Worm (Caenorhabditis elegans) whole organism, L4 larva: ENCODE data around the gene flh-2.

Experiments used
- D1046.2 ChIP-seq: fragments of 200-800 bp; sonication (Bioruptor generic); IDR thresholded peaks from 2 replicates; pipeline ENCODE4 v1.3.6; 2022; ENCODE audit warnings: missing genetic modification characterization, missing compliant biosample characterization
- R02D3.7 ChIP-seq: fragments of 150-350 bp; sonication (generic microtip); optimal IDR thresholded peaks from 3 replicates; lab custom pipeline; 2014; ENCODE audit warnings: missing biosample characterization, missing genetic modification characterization
- T20F7.1 ChIP-seq: fragments of 200-800 bp; sonication (Bioruptor generic); optimal IDR thresholded peaks from 2 replicates; lab custom pipeline; 2018; ENCODE audit warnings: mild to moderate bottlenecking, missing genetic modification characterization, missing compliant biosample characterization
- T26A8.4 ChIP-seq: fragments of 200-800 bp; sonication (Bioruptor generic); IDR thresholded peaks from 2 replicates; pipeline ENCODE4 v1.3.6; 2022; ENCODE audit warnings: missing genetic modification characterization, missing compliant biosample characterization
- Y48G9A.11 ChIP-seq: fragments of 200-800 bp; sonication (Bioruptor generic); IDR thresholded peaks from 2 replicates; pipeline ENCODE4 v1.3.6; 2022; ENCODE audit warnings: missing genetic modification reagents, missing genetic modification characterization, missing compliant biosample characterization
- Y5F2A.4 ChIP-seq: fragments of 200-800 bp; sonication (Bioruptor generic); optimal IDR thresholded peaks from 2 replicates; lab custom pipeline; 2018; ENCODE audit warnings: mild to moderate bottlenecking, missing genetic modification characterization, missing compliant biosample characterization
- Y75B8A.6 ChIP-seq: fragments of 200-800 bp; sonication (Bioruptor generic); IDR thresholded peaks from 2 replicates; pipeline ENCODE4 v1.3.6; 2022; ENCODE audit warnings: missing genetic modification reagents, missing genetic modification characterization, missing compliant biosample characterization
- ZK337.2 ChIP-seq: fragments of 200-800 bp; sonication (Bioruptor generic); IDR thresholded peaks from 2 replicates; pipeline ENCODE4 v1.3.6; 2022; ENCODE audit warnings: missing genetic modification reagents, missing genetic modification characterization, missing compliant biosample characterization
- ZK546.5 ChIP-seq, 2 experiments: sonication (generic microtip); optimal IDR thresholded peaks; 2 replicates each; lab custom pipeline; 2017; ENCODE audit warnings: missing biosample characterization in 2 of 2, missing genetic modification characterization in 2 of 2
- ama-1 ChIP-seq: fragments of 150-350 bp; optimal IDR thresholded peaks from 2 replicates; lab custom pipeline; 2014; ENCODE audit warnings: inconsistent platforms, mixed read lengths
- ceh-28 ChIP-seq: fragments of 150-350 bp; optimal IDR thresholded peaks from 2 replicates; lab custom pipeline; 2014; ENCODE audit warnings: missing biosample characterization, missing genetic modification reagents, missing genetic modification characterization
- ceh-44 ChIP-seq: fragments of 200-800 bp; sonication (Bioruptor generic); IDR thresholded peaks from 2 replicates; pipeline ENCODE4 v1.3.6; 2022; ENCODE audit warnings: missing genetic modification reagents, missing genetic modification characterization, missing compliant biosample characterization
- ceh-62 ChIP-seq: sonication (generic microtip); optimal IDR thresholded peaks from 2 replicates; lab custom pipeline; 2017; ENCODE audit warnings: missing biosample characterization, missing genetic modification characterization
- ces-1 ChIP-seq: fragments of 150-350 bp; sonication (generic microtip); optimal IDR thresholded peaks from 4 replicates; lab custom pipeline; 2014; ENCODE audit warnings: missing biosample characterization, missing genetic modification reagents, missing genetic modification characterization
- ctbp-1 ChIP-seq: fragments of 200-800 bp; sonication (Bioruptor generic); IDR thresholded peaks from 2 replicates; pipeline ENCODE4 v1.3.6; 2022; ENCODE audit warnings: missing genetic modification reagents, missing genetic modification characterization, missing compliant biosample characterization
- dpl-1 ChIP-seq: fragments of 150-350 bp; optimal IDR thresholded peaks from 2 replicates; lab custom pipeline; 2014; ENCODE audit warnings: missing biosample characterization, missing genetic modification reagents, missing genetic modification characterization
- duxl-1 ChIP-seq: sonication (generic microtip); optimal IDR thresholded peaks from 2 replicates; lab custom pipeline; 2016; ENCODE audit warnings: mild to moderate bottlenecking, missing genetic modification characterization, moderate library complexity, missing compliant biosample characterization; ENCODE audit not compliant: poor library complexity
- dve-1 ChIP-seq: sonication (generic microtip); optimal IDR thresholded peaks from 2 replicates; lab custom pipeline; 2017; ENCODE audit warnings: antibody characterized with exemption, mild to moderate bottlenecking, missing genetic modification characterization, missing compliant biosample characterization; ENCODE audit not compliant: insufficient read depth
- egl-27 ChIP-seq: sonication (generic microtip); optimal IDR thresholded peaks from 3 replicates; lab custom pipeline; 2017; ENCODE audit warnings: missing biosample characterization, missing genetic modification reagents, missing genetic modification characterization
- fkh-10 ChIP-seq: fragments of 150-350 bp; optimal IDR thresholded peaks from 2 replicates; lab custom pipeline; 2014; ENCODE audit warnings: missing biosample characterization, missing genetic modification reagents, missing genetic modification characterization
- jun-1 ChIP-seq: fragments of 150-350 bp; optimal IDR thresholded peaks from 2 replicates; lab custom pipeline; 2014; ENCODE audit warnings: missing biosample characterization, missing genetic modification reagents, missing genetic modification characterization
- lin-1 ChIP-seq: fragments of 200-800 bp; sonication (Bioruptor generic); IDR thresholded peaks from 2 replicates; pipeline ENCODE4 v1.3.6; 2022; ENCODE audit warnings: missing genetic modification reagents, missing genetic modification characterization, missing compliant biosample characterization
- lin-29 ChIP-seq: fragments of 200-800 bp; sonication (Bioruptor generic); IDR thresholded peaks from 2 replicates; pipeline ENCODE4 v1.3.6; 2022; ENCODE audit warnings: missing genetic modification reagents, missing genetic modification characterization, missing compliant biosample characterization
- lin-38 ChIP-seq: fragments of 200-800 bp; sonication (Bioruptor generic); IDR thresholded peaks from 2 replicates; pipeline ENCODE4 v1.3.6; 2022; ENCODE audit warnings: missing genetic modification reagents, missing genetic modification characterization, missing compliant biosample characterization
- lin-39 ChIP-seq: fragments of 150-350 bp; optimal IDR thresholded peaks from 2 replicates; lab custom pipeline; 2014; ENCODE audit warnings: missing biosample characterization, missing genetic modification reagents, missing genetic modification characterization
- lsy-2 ChIP-seq, 2 experiments: fragments of 150-350 bp in 1 of 2; sonication (generic microtip) in 1 of 2; optimal IDR thresholded peaks; 2 replicates each; lab custom pipeline; 2014 to 2017; ENCODE audit warnings: missing biosample characterization in 2 of 2, missing genetic modification characterization in 2 of 2
- mdl-1 ChIP-seq, 2 experiments: fragments of 150-350 bp in 1 of 2; sonication (generic microtip) in 1 of 2; optimal IDR thresholded peaks; 2 replicates each; lab custom pipeline; 2014 to 2017; ENCODE audit warnings: missing biosample characterization in 2 of 2, missing genetic modification characterization in 2 of 2
- mdt-29 ChIP-seq: fragments of 200-800 bp; sonication (Bioruptor generic); IDR thresholded peaks from 2 replicates; pipeline ENCODE4 v1.3.6; 2022; ENCODE audit warnings: missing genetic modification reagents, missing genetic modification characterization, missing compliant biosample characterization
- mep-1 ChIP-seq: fragments of 150-350 bp; sonication (generic microtip); optimal IDR thresholded peaks from 3 replicates; lab custom pipeline; 2014; ENCODE audit warnings: missing biosample characterization, missing genetic modification characterization
- mes-2 ChIP-seq: sonication (generic microtip); optimal IDR thresholded peaks from 2 replicates; lab custom pipeline; 2016; ENCODE audit warnings: missing genotype, mild to moderate bottlenecking, missing genetic modification characterization, missing compliant biosample characterization; ENCODE audit not compliant: poor library complexity, severe bottlenecking
- mxl-2 ChIP-seq: fragments of 200-800 bp; sonication (Bioruptor generic); conservative IDR thresholded peaks from 2 replicates; pipeline ENCODE4 v1.3.6; 2022; ENCODE audit warnings: missing genetic modification reagents, missing genetic modification characterization, missing compliant biosample characterization
- rbr-2 ChIP-seq: sonication (generic microtip); optimal IDR thresholded peaks from 2 replicates; lab custom pipeline; 2016; ENCODE audit warnings: missing genotype, missing genetic modification characterization, missing compliant biosample characterization
- saeg-2 ChIP-seq: fragments of 200-800 bp; sonication (Bioruptor generic); IDR thresholded peaks from 2 replicates; pipeline ENCODE4 v1.3.6; 2022; ENCODE audit warnings: missing genetic modification reagents, missing genetic modification characterization, missing compliant biosample characterization
- spr-3 ChIP-seq: fragments of 200-800 bp; sonication (Bioruptor generic); optimal IDR thresholded peaks from 2 replicates; lab custom pipeline; 2018; ENCODE audit warnings: mild to moderate bottlenecking, missing genetic modification characterization, missing compliant biosample characterization
- unc-130 ChIP-seq: sonication (generic microtip); optimal IDR thresholded peaks from 2 replicates; lab custom pipeline; 2016; ENCODE audit warnings: missing genetic modification reagents, missing genetic modification characterization, missing compliant biosample characterization
- zip-11 ChIP-seq: fragments of 200-800 bp; sonication (Bioruptor generic); IDR thresholded peaks from 2 replicates; pipeline ENCODE4 v1.3.6; 2022; ENCODE audit warnings: missing genetic modification characterization, missing compliant biosample characterization

flh-2 gene

DNA sequence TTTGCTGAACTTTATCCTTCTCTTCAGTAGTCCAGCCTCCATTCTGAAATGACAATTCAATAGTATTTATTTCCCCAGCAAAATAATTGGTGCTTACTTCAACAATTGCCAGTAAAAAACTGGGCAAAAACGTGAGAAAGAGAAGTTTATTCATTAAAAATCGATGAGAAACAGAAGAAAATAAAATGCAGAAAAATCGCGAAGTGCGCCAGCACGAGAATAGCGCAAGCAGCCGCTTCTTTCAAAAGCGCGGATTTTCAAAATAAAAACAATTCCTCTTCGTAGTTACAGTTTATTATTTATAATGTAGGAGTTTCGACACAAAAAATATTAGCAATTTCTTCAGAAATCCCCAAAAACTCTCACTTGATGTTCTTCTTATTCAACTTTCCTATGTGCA, 11.0 kb downstream of the flh-2 start, which contains the start of gene C27F2.9 (continued):
- no peak for TF ChIP-seq zip-11 (GFP tag; lab: Robert Waterston, UW)
- TF ChIP-seq rbr-2 (tag; lab: Kevin White, UChicago): peak; percentile 82
- TF ChIP-seq ZK337.2: no peak
- no peak for TF ChIP-seq jun-1 (tag; lab: Kevin White, UChicago)
- TF ChIP-seq egl-27 (tag; lab: Kevin White, UChicago): no peak
- TF ChIP-seq lin-38 (GFP tag; lab: Robert Waterston, UW): peak; percentile 89
- peak; percentile 82 for TF ChIP-seq dve-1 (tag; lab: Kevin White, UChicago)
- TF ChIP-seq Y48G9A.11 (GFP tag; lab: Robert Waterston, UW): no peak
- no peak for TF ChIP-seq lin-39
- TF ChIP-seq Y5F2A.4: no peak
- peak in 1 of 2 experiments; percentile 2 for TF ChIP-seq mdl-1 (tag; optimal IDR thresholded peaks at IDR 0.05; lab: Kevin White, UChicago)
- no peak for TF ChIP-seq ceh-28
- TF ChIP-seq mdt-29 (GFP tag; lab: Robert Waterston, UW): no peak
- TF ChIP-seq fkh-10 (GFP tag; lab: Kevin White, UChicago): peak; percentile 57
- TF ChIP-seq lin-29 (GFP tag; lab: Robert Waterston, UW): no peak
- no peak; the same call in 1 of the 2 replicates for TF ChIP-seq T26A8.4 (GFP tag; lab: Robert Waterston, UW)
- TF ChIP-seq duxl-1 (tag; lab: Kevin White, UChicago): peak; percentile 82
- TF ChIP-seq mxl-2 (GFP tag; lab: Robert Waterston, UW): no peak

DNA sequence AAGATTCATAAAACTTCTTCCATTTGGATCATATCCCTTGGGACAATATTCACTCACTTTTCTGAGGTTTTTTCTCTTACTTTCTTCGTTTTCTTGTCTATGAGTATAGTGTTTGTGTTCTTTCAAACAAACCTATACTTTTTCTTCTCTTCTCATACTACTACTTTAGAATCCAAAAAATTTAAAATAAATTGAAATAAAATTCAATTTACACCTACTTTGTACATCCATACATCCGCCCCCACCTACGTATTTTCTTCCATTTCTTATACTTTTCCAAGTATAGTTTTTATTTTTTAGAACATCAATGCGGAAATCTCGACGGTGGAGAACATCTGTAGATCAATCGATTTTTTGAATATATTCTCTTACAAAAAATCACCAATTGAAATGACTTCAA, 13.3 kb downstream of the flh-2 start, which contains the start of gene nca-2:
TSS of gene nca-2 (plus strand) at position 301 of the 400 bp plus-strand sequence.
- TF ChIP-seq lin-1 (GFP tag; lab: Robert Waterston, UW): no peak
- TF ChIP-seq saeg-2 (GFP tag; lab: Robert Waterston, UW): no peak
- TF ChIP-seq dpl-1 (GFP tag; lab: Kevin White, UChicago): no peak

DNA sequence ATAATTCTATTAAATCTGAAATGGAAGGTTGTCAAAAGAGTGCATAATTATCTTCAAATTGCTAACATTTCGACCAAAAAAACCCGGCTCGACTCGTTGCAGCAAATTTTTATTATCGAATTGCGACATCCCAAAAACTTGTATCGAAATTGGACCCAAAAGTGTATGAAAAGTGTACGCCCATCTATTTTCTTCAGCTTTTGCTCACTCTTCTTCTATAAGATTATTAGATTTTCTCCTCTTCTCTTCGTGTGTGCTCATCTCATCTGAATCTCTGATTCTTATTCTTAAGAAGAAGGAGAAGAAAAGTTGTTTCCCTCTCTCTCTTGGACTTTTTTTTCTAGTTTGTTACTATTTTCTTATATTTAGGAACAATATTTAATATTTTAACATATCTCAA, 15.3 kb downstream of the flh-2 start:
- TF ChIP-seq ZK546.5 (tag; optimal IDR thresholded peaks at IDR 0.05; lab: Kevin White, UChicago) (no peak), mes-2 (tag; lab: Kevin White, UChicago) (no peak), mep-1 (tag; lab: Kevin White, UChicago) (no peak), R02D3.7 (tag; lab: Kevin White, UChicago) (no peak), ceh-44 (GFP tag; lab: Robert Waterston, UW) (no peak), unc-130 (GFP tag; lab: Kevin White, UChicago) (no peak), Y75B8A.6 (GFP tag; lab: Robert Waterston, UW) (no peak), lsy-2 (tag; optimal IDR thresholded peaks at IDR 0.05; lab: Kevin White, UChicago) (peak in 1 of 2 experiments; percentile 31), ces-1 (GFP tag; lab: Kevin White, UChicago) (peak; percentile 95), D1046.2 (GFP tag; lab: Robert Waterston, UW) (no peak), fkh-10 (GFP tag; lab: Kevin White, UChicago) (peak; percentile 79), ceh-62 (tag; lab: Kevin White, UChicago) (no peak), ama-1 (lab: Kevin White, UChicago) (no peak), spr-3 (GFP tag; lab: Kevin White, UChicago) (no peak), ctbp-1 (GFP tag; lab: Robert Waterston, UW) (0 out of 2 replicates have a peak, but pooled peaks have one; percentile 23), T20F7.1 (GFP tag; lab: Kevin White, UChicago) (no peak)
